Worm (Caenorhabditis elegans) whole organism, mixed stage, embryonic: ENCODE data around the gene srbc-23.
"Not testable (repeated sequence)": the region's sequence is repeated elsewhere in the genome, so short reads cannot be mapped to it uniquely, and the experiment has no call there.

Experiments
- M03D4.4 ChIP-seq: sonication (generic microtip); optimal IDR thresholded peaks from 2 replicates; lab custom pipeline; 2017; ENCODE audit warnings: mild to moderate bottlenecking, missing genetic modification characterization, missing compliant biosample characterization
- bed-3 ChIP-seq: fragments of 200-800 bp; sonication (Bioruptor generic); optimal IDR thresholded peaks from 3 replicates; lab custom pipeline; 2018; ENCODE audit warnings: mild to moderate bottlenecking, missing genetic modification characterization, moderate library complexity, missing compliant biosample characterization
- blmp-1 ChIP-seq: fragments of 150-350 bp; optimal IDR thresholded peaks from 2 replicates; lab custom pipeline; 2014; ENCODE audit warnings: missing biosample characterization, missing genetic modification characterization
- ceh-39 ChIP-seq: fragments of 150-350 bp; optimal IDR thresholded peaks from 2 replicates; lab custom pipeline; 2014; ENCODE audit warnings: missing biosample characterization, missing genetic modification characterization
- ceh-43 ChIP-seq: fragments of 200-800 bp; sonication (Bioruptor generic); optimal IDR thresholded peaks from 2 replicates; lab custom pipeline; 2018; ENCODE audit warnings: mild to moderate bottlenecking, missing genetic modification characterization, moderate library complexity, missing compliant biosample characterization
- drap-1 ChIP-seq: fragments of 200-800 bp; sonication (Bioruptor generic); optimal IDR thresholded peaks from 3 replicates; lab custom pipeline; 2018; ENCODE audit warnings: mild to moderate bottlenecking, missing genetic modification characterization, missing compliant biosample characterization
- elt-1 ChIP-seq: sonication (generic microtip); optimal IDR thresholded peaks from 2 replicates; lab custom pipeline; 2017; ENCODE audit warnings: missing genetic modification characterization, mild to moderate bottlenecking, missing compliant biosample characterization, antibody characterized with exemption, moderate library complexity, borderline replicate concordance; ENCODE audit not compliant: insufficient read depth
- elt-3 ChIP-seq: fragments of 150-350 bp; optimal IDR thresholded peaks from 2 replicates; lab custom pipeline; 2014; ENCODE audit warnings: missing biosample characterization, missing genetic modification characterization
- flh-1 ChIP-seq: fragments of 200-800 bp; sonication (Bioruptor generic); optimal IDR thresholded peaks from 2 replicates; lab custom pipeline; 2018; ENCODE audit warnings: mild to moderate bottlenecking, missing genetic modification characterization, moderate library complexity, missing compliant biosample characterization
- ham-2 ChIP-seq: fragments of 200-800 bp; sonication (Bioruptor generic); optimal IDR thresholded peaks from 2 replicates; lab custom pipeline; 2018; ENCODE audit warnings: mild to moderate bottlenecking, missing genetic modification characterization, missing compliant biosample characterization
- hlh-1 ChIP-seq: fragments of 150-350 bp; optimal IDR thresholded peaks from 2 replicates; lab custom pipeline; 2014; ENCODE audit warnings: missing biosample characterization, missing genetic modification reagents, missing genetic modification characterization
- lin-13 ChIP-seq: fragments of 150-350 bp; optimal IDR thresholded peaks from 2 replicates; lab custom pipeline; 2014; ENCODE audit warnings: missing biosample characterization, missing genetic modification characterization
- lin-32 ChIP-seq: fragments of 200-800 bp; sonication (Bioruptor generic); optimal IDR thresholded peaks from 2 replicates; lab custom pipeline; 2018; ENCODE audit warnings: mild to moderate bottlenecking, missing genetic modification characterization, missing compliant biosample characterization
- lsy-2 ChIP-seq: fragments of 150-350 bp; optimal IDR thresholded peaks from 2 replicates; lab custom pipeline; 2014; ENCODE audit warnings: missing biosample characterization, missing genetic modification characterization
- mab-5 ChIP-seq: fragments of 150-350 bp; optimal IDR thresholded peaks from 2 replicates; lab custom pipeline; 2014; ENCODE audit warnings: missing biosample characterization, missing genetic modification characterization
- mep-1 ChIP-seq: fragments of 150-350 bp; optimal IDR thresholded peaks from 2 replicates; lab custom pipeline; 2017; ENCODE audit warnings: missing biosample characterization, missing genetic modification reagents, missing genetic modification characterization, inconsistent platforms
- nhr-12 ChIP-seq: fragments of 150-350 bp; optimal IDR thresholded peaks from 2 replicates; lab custom pipeline; 2014; ENCODE audit warnings: missing biosample characterization, missing genetic modification characterization
- nhr-237 ChIP-seq: fragments of 150-350 bp; optimal IDR thresholded peaks from 2 replicates; lab custom pipeline; 2014; ENCODE audit warnings: missing biosample characterization, missing genetic modification characterization
- nhr-76 ChIP-seq: sonication (generic microtip); optimal IDR thresholded peaks from 2 replicates; lab custom pipeline; 2017; ENCODE audit warnings: missing biosample characterization, missing genetic modification characterization
- pha-4 ChIP-seq: fragments of 150-350 bp; optimal IDR thresholded peaks from 2 replicates; lab custom pipeline; 2018; ENCODE audit warnings: missing biosample characterization, missing genetic modification reagents, missing genetic modification characterization
- sem-2 ChIP-seq: fragments of 200-800 bp; sonication (Bioruptor generic); optimal IDR thresholded peaks from 2 replicates; lab custom pipeline; 2018; ENCODE audit warnings: mild to moderate bottlenecking, missing genetic modification characterization, missing compliant biosample characterization
- snpc-4 ChIP-seq: fragments of 150-350 bp; optimal IDR thresholded peaks from 2 replicates; lab custom pipeline; 2014; ENCODE audit warnings: missing biosample characterization, missing genetic modification characterization
- sptf-1 ChIP-seq: sonication (generic microtip); optimal IDR thresholded peaks from 2 replicates; lab custom pipeline; 2017; ENCODE audit warnings: mild to moderate bottlenecking, missing genetic modification characterization, moderate library complexity, missing compliant biosample characterization
- tbx-8 ChIP-seq: fragments of 200-800 bp; sonication (Bioruptor generic); optimal IDR thresholded peaks from 2 replicates; lab custom pipeline; 2018; ENCODE audit warnings: mild to moderate bottlenecking, missing genetic modification characterization, moderate library complexity, missing compliant biosample characterization
- unc-39 ChIP-seq: fragments of 150-350 bp; optimal IDR thresholded peaks from 2 replicates; lab custom pipeline; 2014; ENCODE audit warnings: missing biosample characterization, missing genetic modification characterization
- unc-62 ChIP-seq: fragments of 150-350 bp; optimal IDR thresholded peaks from 2 replicates; lab custom pipeline; 2014; ENCODE audit warnings: missing biosample characterization, missing genetic modification reagents, missing genetic modification characterization
- zip-8 ChIP-seq: fragments of 150-350 bp; optimal IDR thresholded peaks from 2 replicates; lab custom pipeline; 2014; ENCODE audit warnings: missing biosample characterization, missing genetic modification characterization
- ztf-11 ChIP-seq: fragments of 150-350 bp; optimal IDR thresholded peaks from 2 replicates; lab custom pipeline; 2014; ENCODE audit warnings: missing biosample characterization, missing genetic modification characterization

srbc-23 gene

DNA sequence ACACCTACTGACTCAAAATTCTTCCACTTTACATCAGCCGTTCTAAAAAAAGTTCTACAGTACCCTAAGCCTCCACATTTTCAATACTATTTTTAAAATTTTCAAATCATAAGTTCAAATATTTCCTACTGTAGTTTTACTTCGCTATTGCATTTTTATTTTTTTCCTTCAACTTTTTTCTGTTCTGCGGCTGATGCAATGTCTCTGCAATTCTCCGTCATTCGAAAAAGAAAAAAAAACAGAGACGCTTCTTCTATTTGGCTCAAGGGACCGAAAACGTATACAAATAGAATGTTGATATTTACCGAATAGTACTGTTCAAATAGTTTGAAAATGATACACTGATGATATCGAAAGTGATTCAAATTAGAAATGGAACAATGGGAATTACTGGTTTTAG is 15.1 kb upstream of the srbc-23 start:
- TF ChIP-seq unc-39 (tag; lab: Kevin White, UChicago) (no peak), unc-62 (GFP tag; lab: Kevin White, UChicago) (no peak), sem-2 (GFP tag; lab: Kevin White, UChicago) (no peak), tbx-8 (GFP tag; lab: Kevin White, UChicago) (no peak), lsy-2 (no peak), ham-2 (no peak), ztf-11 (no peak), snpc-4 (tag; lab: Kevin White, UChicago) (no peak), nhr-12 (tag; lab: Kevin White, UChicago) (no peak), nhr-237 (no peak), elt-1 (tag; lab: Kevin White, UChicago) (no peak), mep-1 (no peak), mab-5 (tag; lab: Kevin White, UChicago) (no peak), lin-13 (no peak), elt-3 (tag; lab: Kevin White, UChicago) (no peak), blmp-1 (tag; lab: Kevin White, UChicago) (no peak), flh-1 (GFP tag; lab: Kevin White, UChicago) (no peak), ceh-39 (tag; lab: Kevin White, UChicago) (no peak), sptf-1 (tag; lab: Kevin White, UChicago) (no peak), hlh-1 (tag; lab: Kevin White, UChicago) (no peak)
- TF ChIP-seq, all 35 proteins: peak for 0

DNA sequence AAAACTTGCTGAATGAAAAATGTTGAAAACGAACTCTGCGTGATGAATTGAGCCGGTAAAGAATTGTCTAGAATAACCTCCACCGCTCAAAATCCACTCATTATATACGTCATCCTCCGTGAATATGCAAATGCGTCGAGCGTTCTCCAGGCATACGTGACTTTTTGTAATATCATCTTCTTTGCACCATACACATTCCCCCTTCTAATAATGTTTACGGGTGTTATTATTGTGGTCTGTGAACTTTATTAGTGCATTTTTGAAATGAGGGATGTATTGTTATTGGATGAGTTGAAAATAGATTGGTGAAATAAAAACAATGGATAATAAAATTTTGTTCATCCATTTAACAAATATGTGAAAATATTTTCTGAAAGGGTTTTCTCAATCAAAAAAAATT is 13.5 kb upstream of the srbc-23 start, which contains the start of gene F22F7.7:
F22F7.7 (minus strand) TSS at position 125 of the 400 bp plus-strand sequence.
- TF ChIP-seq mep-1: no peak
- TF ChIP-seq sptf-1 (tag; lab: Kevin White, UChicago): no peak
- TF ChIP-seq lin-13: no peak
- TF ChIP-seq bed-3 (GFP tag; lab: Kevin White, UChicago): no peak
- TF ChIP-seq drap-1 (GFP tag; lab: Kevin White, UChicago): no peak
- TF ChIP-seq elt-1 (tag; lab: Kevin White, UChicago): no peak
- TF ChIP-seq pha-4 (tag; lab: Kevin White, UChicago): no peak
- TF ChIP-seq ztf-11: no peak
- no peak for TF ChIP-seq M03D4.4 (tag; lab: Kevin White, UChicago)
- no peak for TF ChIP-seq tbx-8 (GFP tag; lab: Kevin White, UChicago)
- no peak for TF ChIP-seq ham-2
- no peak for TF ChIP-seq unc-62 (GFP tag; lab: Kevin White, UChicago)
- TF ChIP-seq hlh-1 (tag; lab: Kevin White, UChicago): no peak
- no peak for TF ChIP-seq flh-1 (GFP tag; lab: Kevin White, UChicago)
- TF ChIP-seq nhr-12 (tag; lab: Kevin White, UChicago): no peak
- TF ChIP-seq lin-32 (GFP tag; lab: Kevin White, UChicago): no peak
- no peak for TF ChIP-seq sem-2 (GFP tag; lab: Kevin White, UChicago)
- TF ChIP-seq nhr-76 (tag; lab: Kevin White, UChicago): no peak
- TF ChIP-seq, all 35 proteins: peak for 0

ce11 chrV:2144408-2144807 is 9.0 kb upstream of the srbc-23 start, which contains the start of gene F22F7.12:
Gene F22F7.12 (minus strand): TSS chrV:2144508.
- not testable (repeated sequence) for TF ChIP-seq ztf-11; nhr-237; elt-3 (tag; lab: Kevin White, UChicago)

- no peak for TF ChIP-seq elt-3 (tag; lab: Kevin White, UChicago)
- no peak for TF ChIP-seq lin-13
Measured at ce11 chrV:2146044-2146443, 7.3 kb upstream of the srbc-23 start, which contains the start of gene str-52. Gene str-52 (minus strand): TSS chrV:2146144.

- TF ChIP-seq ceh-43 (GFP tag; lab: Kevin White, UChicago): no peak
- TF ChIP-seq tbx-8 (GFP tag; lab: Kevin White, UChicago): no peak
- no peak for TF ChIP-seq mep-1
- no peak for TF ChIP-seq ham-2
- no peak for TF ChIP-seq sem-2 (GFP tag; lab: Kevin White, UChicago)
Measured at ce11 chrV:2146795-2147194, 6.6 kb upstream of the srbc-23 start, which contains the start of gene srbc-20. Gene srbc-20 (plus strand): TSS chrV:2147095.

DNA sequence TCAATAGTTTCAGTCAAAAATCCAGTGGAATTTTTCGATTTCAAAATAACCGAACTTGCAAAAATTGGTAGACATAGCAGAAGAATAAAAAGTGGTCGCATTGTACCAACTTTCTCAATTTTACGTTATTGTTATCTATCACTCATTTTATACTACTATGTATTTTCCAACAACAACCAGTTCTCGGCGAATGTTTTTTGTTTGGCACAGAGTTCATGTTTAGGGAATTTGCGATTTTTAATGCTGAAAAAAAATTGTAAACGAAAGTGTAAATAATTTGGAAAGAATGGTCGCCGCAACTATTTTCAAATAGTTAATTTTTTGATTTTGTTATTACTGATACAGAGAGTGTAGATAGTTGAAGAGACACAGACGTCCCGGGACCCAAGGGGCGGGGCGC is 3.9 kb upstream of the srbc-23 start, which contains the start of gene C45H4.21:
C45H4.21 (minus strand) TSS at position 101 of the 400 bp plus-strand sequence.
- TF ChIP-seq flh-1 (GFP tag; lab: Kevin White, UChicago) (no peak), tbx-8 (GFP tag; lab: Kevin White, UChicago) (no peak), zip-8 (tag; lab: Kevin White, UChicago) (no peak), unc-39 (tag; lab: Kevin White, UChicago) (no peak), hlh-1 (tag; lab: Kevin White, UChicago) (no peak)
- TF ChIP-seq, all 35 proteins: peak for 0
